Worm (Caenorhabditis elegans) whole organism, mixed stage, embryonic: Measurements from ENCODE around the gene lam-1.
"Not testable (repeated sequence)": the region's sequence is repeated elsewhere in the genome, so short reads cannot be mapped to it uniquely, and the experiment has no call there.

Source experiments
- bed-3 ChIP-seq: fragments of 200-800 bp; sonication (Bioruptor generic); optimal IDR thresholded peaks from 3 replicates; lab custom pipeline; 2018; ENCODE audit warnings: mild to moderate bottlenecking, missing genetic modification characterization, moderate library complexity, missing compliant biosample characterization
- blmp-1 ChIP-seq: fragments of 150-350 bp; optimal IDR thresholded peaks from 2 replicates; lab custom pipeline; 2014; ENCODE audit warnings: missing biosample characterization, missing genetic modification characterization
- ceh-39 ChIP-seq: fragments of 150-350 bp; optimal IDR thresholded peaks from 2 replicates; lab custom pipeline; 2014; ENCODE audit warnings: missing biosample characterization, missing genetic modification characterization
- ceh-43 ChIP-seq: fragments of 200-800 bp; sonication (Bioruptor generic); optimal IDR thresholded peaks from 2 replicates; lab custom pipeline; 2018; ENCODE audit warnings: mild to moderate bottlenecking, missing genetic modification characterization, moderate library complexity, missing compliant biosample characterization
- ceh-83 ChIP-seq: fragments of 200-800 bp; sonication (Bioruptor generic); optimal IDR thresholded peaks from 2 replicates; lab custom pipeline; 2018; ENCODE audit warnings: mild to moderate bottlenecking, missing genetic modification characterization, missing compliant biosample characterization
- drap-1 ChIP-seq: fragments of 200-800 bp; sonication (Bioruptor generic); optimal IDR thresholded peaks from 3 replicates; lab custom pipeline; 2018; ENCODE audit warnings: mild to moderate bottlenecking, missing genetic modification characterization, missing compliant biosample characterization
- elt-1 ChIP-seq: sonication (generic microtip); optimal IDR thresholded peaks from 2 replicates; lab custom pipeline; 2017; ENCODE audit warnings: missing genetic modification characterization, mild to moderate bottlenecking, missing compliant biosample characterization, antibody characterized with exemption, moderate library complexity, borderline replicate concordance; ENCODE audit not compliant: insufficient read depth
- elt-3 ChIP-seq: fragments of 150-350 bp; optimal IDR thresholded peaks from 2 replicates; lab custom pipeline; 2014; ENCODE audit warnings: missing biosample characterization, missing genetic modification characterization
- flh-1 ChIP-seq: fragments of 200-800 bp; sonication (Bioruptor generic); optimal IDR thresholded peaks from 2 replicates; lab custom pipeline; 2018; ENCODE audit warnings: mild to moderate bottlenecking, missing genetic modification characterization, moderate library complexity, missing compliant biosample characterization
- ham-2 ChIP-seq: fragments of 200-800 bp; sonication (Bioruptor generic); optimal IDR thresholded peaks from 2 replicates; lab custom pipeline; 2018; ENCODE audit warnings: mild to moderate bottlenecking, missing genetic modification characterization, missing compliant biosample characterization
- hlh-1 ChIP-seq: fragments of 150-350 bp; optimal IDR thresholded peaks from 2 replicates; lab custom pipeline; 2014; ENCODE audit warnings: missing biosample characterization, missing genetic modification reagents, missing genetic modification characterization
- lin-13 ChIP-seq: fragments of 150-350 bp; optimal IDR thresholded peaks from 2 replicates; lab custom pipeline; 2014; ENCODE audit warnings: missing biosample characterization, missing genetic modification characterization
- lin-32 ChIP-seq: fragments of 200-800 bp; sonication (Bioruptor generic); optimal IDR thresholded peaks from 2 replicates; lab custom pipeline; 2018; ENCODE audit warnings: mild to moderate bottlenecking, missing genetic modification characterization, missing compliant biosample characterization
- lsy-2 ChIP-seq: fragments of 150-350 bp; optimal IDR thresholded peaks from 2 replicates; lab custom pipeline; 2014; ENCODE audit warnings: missing biosample characterization, missing genetic modification characterization
- mab-5 ChIP-seq: fragments of 150-350 bp; optimal IDR thresholded peaks from 2 replicates; lab custom pipeline; 2014; ENCODE audit warnings: missing biosample characterization, missing genetic modification characterization
- mls-2 ChIP-seq: sonication (generic microtip); optimal IDR thresholded peaks from 2 replicates; lab custom pipeline; 2016; ENCODE audit warnings: mild to moderate bottlenecking, missing genetic modification characterization, moderate library complexity, missing compliant biosample characterization
- nhr-12 ChIP-seq: fragments of 150-350 bp; optimal IDR thresholded peaks from 2 replicates; lab custom pipeline; 2014; ENCODE audit warnings: missing biosample characterization, missing genetic modification characterization
- nhr-2 ChIP-seq: fragments of 150-350 bp; optimal IDR thresholded peaks from 2 replicates; lab custom pipeline; 2014; ENCODE audit warnings: missing biosample characterization, missing genetic modification characterization
- nhr-237 ChIP-seq: fragments of 150-350 bp; optimal IDR thresholded peaks from 2 replicates; lab custom pipeline; 2014; ENCODE audit warnings: missing biosample characterization, missing genetic modification characterization
- nhr-28 ChIP-seq: fragments of 150-350 bp; optimal IDR thresholded peaks from 2 replicates; lab custom pipeline; 2014; ENCODE audit warnings: missing biosample characterization, missing genetic modification characterization
- nhr-76 ChIP-seq: sonication (generic microtip); optimal IDR thresholded peaks from 2 replicates; lab custom pipeline; 2017; ENCODE audit warnings: missing biosample characterization, missing genetic modification characterization
- sem-2 ChIP-seq: fragments of 200-800 bp; sonication (Bioruptor generic); optimal IDR thresholded peaks from 2 replicates; lab custom pipeline; 2018; ENCODE audit warnings: mild to moderate bottlenecking, missing genetic modification characterization, missing compliant biosample characterization
- snpc-4 ChIP-seq: fragments of 150-350 bp; optimal IDR thresholded peaks from 2 replicates; lab custom pipeline; 2014; ENCODE audit warnings: missing biosample characterization, missing genetic modification characterization
- sptf-1 ChIP-seq: sonication (generic microtip); optimal IDR thresholded peaks from 2 replicates; lab custom pipeline; 2017; ENCODE audit warnings: mild to moderate bottlenecking, missing genetic modification characterization, moderate library complexity, missing compliant biosample characterization
- tbx-8 ChIP-seq: fragments of 200-800 bp; sonication (Bioruptor generic); optimal IDR thresholded peaks from 2 replicates; lab custom pipeline; 2018; ENCODE audit warnings: mild to moderate bottlenecking, missing genetic modification characterization, moderate library complexity, missing compliant biosample characterization
- unc-39 ChIP-seq: fragments of 150-350 bp; optimal IDR thresholded peaks from 2 replicates; lab custom pipeline; 2014; ENCODE audit warnings: missing biosample characterization, missing genetic modification characterization
- unc-62 ChIP-seq: fragments of 150-350 bp; optimal IDR thresholded peaks from 2 replicates; lab custom pipeline; 2014; ENCODE audit warnings: missing biosample characterization, missing genetic modification reagents, missing genetic modification characterization
- zip-8 ChIP-seq: fragments of 150-350 bp; optimal IDR thresholded peaks from 2 replicates; lab custom pipeline; 2014; ENCODE audit warnings: missing biosample characterization, missing genetic modification characterization
- ztf-11 ChIP-seq: fragments of 150-350 bp; optimal IDR thresholded peaks from 2 replicates; lab custom pipeline; 2014; ENCODE audit warnings: missing biosample characterization, missing genetic modification characterization

The lam-1 gene

DNA sequence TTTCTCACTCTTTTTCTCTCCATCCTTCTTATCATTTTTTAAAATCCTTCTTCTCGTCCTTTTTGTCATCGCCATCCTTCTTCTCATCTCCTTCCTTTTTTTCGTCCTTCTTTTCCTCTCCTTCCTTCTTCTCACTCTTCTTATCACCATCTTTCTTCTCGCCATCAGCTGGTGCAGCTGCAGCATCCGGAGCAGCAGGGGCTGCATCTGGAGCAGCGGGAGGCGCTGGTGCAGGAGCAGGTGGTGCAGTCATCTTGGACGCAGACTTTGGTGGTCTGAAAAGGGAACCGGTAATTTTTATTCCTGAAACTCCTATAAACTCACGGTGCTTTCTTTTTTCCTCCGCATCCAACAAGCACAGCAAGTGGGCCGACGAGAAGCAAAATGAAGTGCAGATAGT lies 48.6 kb downstream of the lam-1 start:
- TF ChIP-seq unc-39 (tag; lab: Kevin White, UChicago) = no peak
- no peak for TF ChIP-seq tbx-8 (GFP tag; lab: Kevin White, UChicago)
- no peak for TF ChIP-seq bed-3
- no peak for TF ChIP-seq nhr-76 (tag; lab: Kevin White, UChicago)
- TF ChIP-seq mab-5 (tag; lab: Kevin White, UChicago) = no peak
- TF ChIP-seq lsy-2 (tag; lab: Kevin White, UChicago) = no peak
- no peak for TF ChIP-seq flh-1 (GFP tag; lab: Kevin White, UChicago)
- no peak for TF ChIP-seq ceh-43 (GFP tag; lab: Kevin White, UChicago)
- TF ChIP-seq sem-2 (GFP tag; lab: Kevin White, UChicago) = no peak
- no peak for TF ChIP-seq elt-3 (tag; lab: Kevin White, UChicago)
- no peak for TF ChIP-seq ztf-11
- TF ChIP-seq snpc-4 = no peak
- no peak for TF ChIP-seq blmp-1 (tag; lab: Kevin White, UChicago)
- TF ChIP-seq nhr-28 = no peak

DNA sequence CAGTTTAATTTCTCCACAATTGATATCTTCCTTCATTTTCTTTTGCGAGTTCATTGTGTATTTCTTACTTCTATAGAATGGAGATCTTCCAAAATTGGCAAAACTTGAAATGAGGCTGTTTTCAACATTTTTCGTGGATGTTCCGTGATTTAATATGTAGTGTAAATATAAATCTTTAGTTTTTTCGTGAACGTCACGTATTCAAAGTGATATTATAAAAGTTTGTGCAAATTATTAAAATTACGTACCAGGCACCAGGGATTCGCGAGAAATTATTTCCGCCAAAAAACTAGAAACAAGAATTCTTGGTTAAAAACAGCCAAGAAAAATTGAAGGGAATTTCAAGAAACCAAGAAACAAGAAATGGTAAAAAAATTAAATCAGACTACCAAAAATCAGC lies 51.1 kb downstream of the lam-1 start, which contains the start of gene Y59E9AL.8:
Y59E9AL.8 (minus strand) TSS at position 101 of the 400 bp plus-strand sequence.
- TF ChIP-seq nhr-76 (tag; lab: Kevin White, UChicago) (no peak), zip-8 (tag; lab: Kevin White, UChicago) (no peak), sptf-1 (tag; lab: Kevin White, UChicago) (no peak), mab-5 (tag; lab: Kevin White, UChicago) (no peak), ztf-11 (no peak), lsy-2 (tag; lab: Kevin White, UChicago) (no peak), bed-3 (no peak), lin-32 (GFP tag; lab: Kevin White, UChicago) (no peak), drap-1 (GFP tag; lab: Kevin White, UChicago) (no peak), ceh-83 (GFP tag; lab: Kevin White, UChicago) (no peak), elt-3 (tag; lab: Kevin White, UChicago) (no peak), elt-1 (tag; lab: Kevin White, UChicago) (no peak), lin-13 (tag; lab: Kevin White, UChicago) (no peak)

DNA sequence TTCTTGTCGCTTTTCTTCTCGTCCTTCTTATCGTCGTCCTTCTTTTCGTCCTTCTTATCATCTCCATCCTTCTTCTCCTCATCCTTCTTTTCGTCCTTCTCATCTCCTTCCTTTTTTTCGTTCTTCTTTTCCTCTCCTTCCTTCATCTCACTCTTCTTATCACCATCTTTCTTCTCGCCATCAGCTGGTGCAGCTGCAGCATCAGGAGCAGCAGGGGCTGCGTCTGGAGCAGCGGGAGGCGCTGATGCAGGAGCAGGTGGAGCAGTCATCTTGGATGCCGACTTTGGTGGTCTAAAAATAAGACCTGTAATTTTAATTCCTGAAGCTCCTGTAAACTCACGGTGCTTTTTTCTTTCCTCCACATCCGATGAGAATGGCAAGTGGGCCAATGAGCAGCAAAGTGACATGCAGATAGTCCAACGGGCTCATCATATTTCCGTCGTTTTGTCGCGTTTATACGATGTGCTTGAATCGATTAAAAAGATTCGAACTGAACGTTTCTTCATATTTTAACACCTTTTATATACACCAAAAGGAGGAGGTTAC lies 52.2 kb downstream of the lam-1 start, which contains the start of gene cylc-1:
cylc-1 (minus strand) TSS at position 496 of the 546 bp plus-strand sequence.
- not testable (repeated sequence) for TF ChIP-seq zip-8 (tag; lab: Kevin White, UChicago); nhr-2; flh-1 (GFP tag; lab: Kevin White, UChicago)

DNA sequence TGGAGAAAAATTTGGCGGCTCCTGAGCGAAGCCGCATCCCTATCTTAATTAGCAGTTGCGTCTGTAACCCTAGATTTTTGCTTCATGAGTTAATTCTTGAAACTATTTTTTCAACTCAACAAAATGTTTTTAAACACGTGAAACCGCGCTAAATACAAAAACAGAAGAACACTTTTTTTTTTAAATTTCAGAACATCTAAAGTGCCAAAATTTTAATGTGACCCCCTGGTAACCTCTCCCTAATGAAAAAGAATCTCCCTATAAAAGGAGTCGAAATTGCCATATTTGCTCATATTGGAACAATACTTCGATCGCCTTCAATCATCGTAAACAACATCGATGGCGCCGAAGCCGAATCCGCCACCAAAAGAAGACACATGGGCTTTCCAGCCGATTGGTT lies 53.4 kb downstream of the lam-1 start, which contains the start of gene nsph-4.1:
nsph-4.1 (plus strand) TSS at position 301 of the 400 bp plus-strand sequence.
- not testable (repeated sequence) for TF ChIP-seq ztf-11; elt-3 (tag; lab: Kevin White, UChicago); blmp-1 (tag; lab: Kevin White, UChicago)
- TF ChIP-seq, all 35 proteins: peak for 0; not testable (repeated sequence) for 35

DNA sequence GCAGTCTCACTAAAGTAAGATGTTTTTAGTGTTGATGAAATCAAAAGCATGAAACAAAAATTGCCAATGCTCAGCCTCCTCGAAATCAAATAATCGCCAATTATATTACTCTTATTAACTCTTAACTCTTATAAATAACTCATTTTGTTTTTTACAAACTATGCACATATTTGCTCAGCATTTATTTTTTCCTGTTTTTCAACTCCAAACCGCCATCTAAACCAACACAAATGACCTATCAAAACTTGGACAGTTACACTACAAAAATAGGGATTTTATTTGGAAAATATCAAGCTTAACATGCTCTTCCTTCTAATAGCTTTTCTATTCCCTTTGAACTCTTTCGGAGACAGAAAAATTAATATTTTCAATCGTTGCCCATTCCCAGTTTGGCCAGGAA lies 55.5 kb downstream of the lam-1 start, which contains the start of gene thn-6:
thn-6 (plus strand) TSS at position 301 of the 400 bp plus-strand sequence.
- no peak for TF ChIP-seq lin-32 (GFP tag; lab: Kevin White, UChicago)
- TF ChIP-seq nhr-237 (tag; lab: Kevin White, UChicago) = no peak
- no peak for TF ChIP-seq mls-2 (tag; lab: Kevin White, UChicago)
- TF ChIP-seq unc-62 (GFP tag; lab: Kevin White, UChicago) = no peak
- TF ChIP-seq drap-1 (GFP tag; lab: Kevin White, UChicago) = no peak
- TF ChIP-seq ceh-39 (tag; lab: Kevin White, UChicago) = no peak
- no peak for TF ChIP-seq ztf-11
- TF ChIP-seq ham-2 (GFP tag; lab: Kevin White, UChicago) = no peak
- TF ChIP-seq hlh-1 (tag; lab: Kevin White, UChicago) = no peak
- TF ChIP-seq nhr-12 (tag; lab: Kevin White, UChicago) = no peak
- TF ChIP-seq sem-2 (GFP tag; lab: Kevin White, UChicago) = no peak
- no peak for TF ChIP-seq mab-5 (tag; lab: Kevin White, UChicago)
